Worm (Caenorhabditis elegans) whole organism, L2 larva: ENCODE results near the gene pms-2.

Experiments
- fos-1 ChIP-seq: fragments of 150-350 bp; optimal IDR thresholded peaks from 2 replicates; lab custom pipeline; 2014; ENCODE audit warnings: missing biosample characterization, missing genetic modification characterization
- lsy-2 ChIP-seq, 2 experiments: fragments of 150-350 bp in 1 of 2; sonication (generic microtip) in 1 of 2; optimal IDR thresholded peaks; 2 replicates each; lab custom pipeline; 2014 to 2017; ENCODE audit warnings: missing biosample characterization in 2 of 2, missing genetic modification characterization in 2 of 2
- snpc-4 ChIP-seq: fragments of 150-350 bp; optimal IDR thresholded peaks from 2 replicates; lab custom pipeline; 2014; ENCODE audit warnings: missing biosample characterization, missing genetic modification characterization

ce11 chrV:11620081-11620480 is 49.7 kb upstream of the pms-2 start:
- no peak for TF ChIP-seq fos-1 (tag; lab: Kevin White, UChicago)
- no peak for TF ChIP-seq snpc-4 (tag; lab: Kevin White, UChicago)
- TF ChIP-seq lsy-2 (tag; optimal IDR thresholded peaks at IDR 0.05; lab: Kevin White, UChicago), result no peak
